Worm (Caenorhabditis elegans) whole organism, midembryonic: ENCODE measurements around the gene btb-11.

Experiments used
- klf-2 ChIP-seq: fragments of 200-800 bp; sonication (Bioruptor generic); conservative IDR thresholded peaks from 2 replicates; pipeline ENCODE4 v1.3.6; 2022; ENCODE audit warnings: missing genetic modification reagents, missing genetic modification characterization, missing compliant biosample characterization
- tab-1 ChIP-seq: fragments of 200-800 bp; sonication (Bioruptor generic); IDR thresholded peaks from 2 replicates; pipeline ENCODE4 v1.3.6; 2022; ENCODE audit warnings: missing genetic modification characterization, missing compliant biosample characterization
- ztf-23 ChIP-seq: fragments of 200-800 bp; sonication (Bioruptor generic); IDR thresholded peaks from 2 replicates; pipeline ENCODE4 v1.3.6; 2022; ENCODE audit warnings: missing genetic modification reagents, missing genetic modification characterization, missing compliant biosample characterization

ce11 chrII:1071432-1071831, 46.8 kb upstream of the btb-11 start:
- no peak for TF ChIP-seq ztf-23 (GFP tag; lab: Robert Waterston, UW)
- TF ChIP-seq klf-2 (GFP tag; lab: Robert Waterston, UW), result no peak
- no peak for TF ChIP-seq tab-1
